Fruit fly (Drosophila melanogaster) whole organism, embryonic: Measurements from ENCODE around the gene Ire1.
A peak's percentile ranks its signal among the peaks of the same experiment; 100 is the strongest.

Experiments used
- Bgb ChIP-seq: fragments of 200-800 bp; sonication (Bioruptor generic); IDR thresholded peaks from 2 replicates; pipeline ENCODE4 v1.3.6; 2022; ENCODE audit warnings: missing biosample characterization, missing genetic modification characterization; ENCODE audit not compliant: partially characterized antibody
- CG14965 ChIP-seq: fragments of 200-800 bp; sonication (Bioruptor generic); optimal IDR thresholded peaks from 2 replicates; lab custom pipeline; 2016; ENCODE audit warnings: missing biosample characterization, missing genetic modification characterization, borderline replicate concordance
- CG15514 ChIP-seq: fragments of 200-800 bp; sonication (Bioruptor generic); optimal IDR thresholded peaks from 3 replicates; lab custom pipeline; 2017; ENCODE audit warnings: missing biosample characterization, missing genetic modification characterization, mild to moderate bottlenecking, moderate library complexity, missing genetic modification reagents
- CG15601 ChIP-seq: fragments of 200-800 bp; sonication (Bioruptor generic); optimal IDR thresholded peaks from 3 replicates; lab custom pipeline; 2019; ENCODE audit warnings: missing biosample characterization, mild to moderate bottlenecking, missing genetic modification characterization, moderate library complexity
- CG16815 ChIP-seq: fragments of 200-800 bp; sonication (Bioruptor generic); optimal IDR thresholded peaks from 3 replicates; lab custom pipeline; 2017; ENCODE audit warnings: missing biosample characterization, mild to moderate bottlenecking, missing genetic modification characterization
- CG17328 ChIP-seq: fragments of 200-800 bp; sonication (Bioruptor generic); IDR thresholded peaks from 2 replicates; pipeline ENCODE4 v1.3.6; 2022; ENCODE audit warnings: missing biosample characterization, missing genetic modification characterization
- CG17802 ChIP-seq: fragments of 200-800 bp; sonication (Bioruptor generic); optimal IDR thresholded peaks from 2 replicates; lab custom pipeline; 2018; ENCODE audit warnings: missing biosample characterization, mild to moderate bottlenecking, missing genetic modification characterization, moderate library complexity
- CG2116 ChIP-seq: fragments of 200-800 bp; sonication (Bioruptor generic); optimal IDR thresholded peaks from 3 replicates; lab custom pipeline; 2018; ENCODE audit warnings: missing biosample characterization, mild to moderate bottlenecking, missing genetic modification characterization
- CG3726 ChIP-seq: fragments of 200-800 bp; sonication (Bioruptor generic); IDR thresholded peaks from 3 replicates; pipeline ENCODE4, ENCODE4 v1.3.6; 2022; ENCODE audit warnings: missing biosample characterization, missing genetic modification characterization
- CG6791 ChIP-seq: fragments of 200-800 bp; sonication (Bioruptor generic); IDR thresholded peaks from 3 replicates; pipeline ENCODE4 v1.3.6; 2022; ENCODE audit warnings: missing biosample characterization, missing genetic modification characterization; ENCODE audit not compliant: partially characterized antibody
- CG8359 ChIP-seq: fragments of 200-800 bp; sonication (Bioruptor generic); optimal IDR thresholded peaks from 2 replicates; lab custom pipeline; 2017; ENCODE audit warnings: missing biosample characterization, mild to moderate bottlenecking, missing genetic modification characterization, borderline replicate concordance
- CG8388 ChIP-seq: fragments of 200-800 bp; sonication (Bioruptor generic); optimal IDR thresholded peaks from 2 replicates; lab custom pipeline; 2019; ENCODE audit warnings: missing biosample characterization, mild to moderate bottlenecking, missing genetic modification characterization, moderate library complexity
- CG9215 ChIP-seq: fragments of 200-800 bp; sonication (Bioruptor generic); IDR thresholded peaks from 2 replicates; pipeline ENCODE4 v1.3.6; 2022; ENCODE audit warnings: missing biosample characterization, missing genetic modification characterization
- CHES-1-like ChIP-seq: fragments of 200-800 bp; sonication (Bioruptor generic); optimal IDR thresholded peaks from 2 replicates; lab custom pipeline; 2016; ENCODE audit warnings: missing biosample characterization, missing genetic modification characterization
- D ChIP-seq, 2 experiments: fragments of 200-800 bp in 1 of 2; fragments of >200 bp in 1 of 2; sonication (Bioruptor generic) in 1 of 2; optimal IDR thresholded peaks; 2 replicates in 1 of 2; 3 replicates in 1 of 2; lab custom pipeline; 2017; ENCODE audit warnings: mild to moderate bottlenecking in 1 of 2, missing biosample characterization in 1 of 2, missing genetic modification characterization in 1 of 2, missing genetic modification reagents in 1 of 2
- Elba2 ChIP-seq: fragments of 200-800 bp; sonication (Bioruptor generic); optimal IDR thresholded peaks from 3 replicates; lab custom pipeline; 2016; ENCODE audit warnings: missing biosample characterization, missing genetic modification characterization
- Ets65A ChIP-seq: fragments of 200-800 bp; sonication (Bioruptor generic); peaks from one replicate; lab custom pipeline; 2016; ENCODE audit warnings: missing biosample characterization, missing genetic modification characterization
- Fer1 ChIP-seq: fragments of 200-800 bp; sonication (Bioruptor generic); optimal IDR thresholded peaks from 2 replicates; lab custom pipeline; 2017; ENCODE audit warnings: missing biosample characterization, mild to moderate bottlenecking, missing genetic modification characterization
- Neu2 ChIP-seq: fragments of 200-800 bp; sonication (Bioruptor generic); optimal IDR thresholded peaks from 3 replicates; lab custom pipeline; 2016; ENCODE audit warnings: missing biosample characterization, missing genetic modification characterization, borderline replicate concordance
- Sin3A ChIP-seq: fragments of >200 bp; optimal IDR thresholded peaks from 2 replicates; lab custom pipeline; 2018
- Spps ChIP-seq: fragments of 200-800 bp; sonication (Bioruptor generic); optimal IDR thresholded peaks from 2 replicates; lab custom pipeline; 2018; ENCODE audit warnings: missing biosample characterization, mild to moderate bottlenecking, missing genetic modification characterization
- ato ChIP-seq: fragments of 200-800 bp; sonication (Bioruptor generic); IDR thresholded peaks from 2 replicates; pipeline ENCODE4 v1.3.6; 2022; ENCODE audit warnings: missing biosample characterization, missing genetic modification characterization; ENCODE audit not compliant: partially characterized antibody
- disco-r ChIP-seq: fragments of 200-800 bp; sonication (Bioruptor generic); optimal IDR thresholded peaks from 2 replicates; lab custom pipeline; 2016; ENCODE audit warnings: missing biosample characterization, missing genetic modification characterization
- eve ChIP-seq, 2 experiments: fragments of >200 bp; optimal IDR thresholded peaks; 2 replicates each; lab custom pipeline; 2017; ENCODE audit warnings: missing biosample characterization in 2 of 2, missing genetic modification characterization in 2 of 2
- fu2 ChIP-seq: fragments of 200-800 bp; sonication (Bioruptor generic); optimal IDR thresholded peaks from 2 replicates; lab custom pipeline; 2016; ENCODE audit warnings: missing biosample characterization, missing genetic modification characterization
- gcm ChIP-seq: fragments of 200-800 bp; sonication (Bioruptor generic); optimal IDR thresholded peaks from 2 replicates; lab custom pipeline; 2019; ENCODE audit warnings: missing biosample characterization, mild to moderate bottlenecking, missing genetic modification characterization, moderate library complexity
- klu ChIP-seq: fragments of 200-800 bp; sonication (Bioruptor generic); IDR thresholded peaks from 2 replicates; pipeline ENCODE4 v1.3.6; 2022; ENCODE audit warnings: missing biosample characterization, missing genetic modification characterization
- maf-S ChIP-seq: fragments of 200-800 bp; sonication (Bioruptor generic); optimal IDR thresholded peaks from 2 replicates; lab custom pipeline; 2016; ENCODE audit warnings: missing biosample characterization, missing genetic modification characterization
- nmo ChIP-seq: fragments of 200-800 bp; sonication (Bioruptor generic); optimal IDR thresholded peaks from 2 replicates; lab custom pipeline; 2018; ENCODE audit warnings: missing biosample characterization, mild to moderate bottlenecking, missing genetic modification characterization, moderate library complexity
- odd ChIP-seq: fragments of 200-800 bp; sonication (Bioruptor generic); optimal IDR thresholded peaks from 2 replicates; lab custom pipeline; 2017; ENCODE audit warnings: missing biosample characterization, mild to moderate bottlenecking, missing genetic modification characterization
- pros ChIP-seq: fragments of 200-800 bp; sonication (Bioruptor generic); optimal IDR thresholded peaks from 3 replicates; lab custom pipeline; 2019; ENCODE audit warnings: missing biosample characterization, mild to moderate bottlenecking, missing genetic modification characterization, moderate library complexity
- repo ChIP-seq: fragments of 200-800 bp; sonication (Bioruptor generic); optimal IDR thresholded peaks from 2 replicates; lab custom pipeline; 2016; ENCODE audit warnings: missing biosample characterization, missing genetic modification characterization
- rib ChIP-seq: fragments of 200-800 bp; sonication (Bioruptor generic); IDR thresholded peaks from 2 replicates; pipeline ENCODE4 v1.3.6; 2022; ENCODE audit warnings: missing biosample characterization, missing genetic modification characterization
- row ChIP-seq: fragments of 200-800 bp; sonication (Bioruptor generic); IDR thresholded peaks from 3 replicates; pipeline ENCODE4 v1.3.6; 2022; ENCODE audit warnings: missing biosample characterization, missing genetic modification characterization
- sd ChIP-seq: fragments of 200-800 bp; sonication (Bioruptor generic); optimal IDR thresholded peaks from 3 replicates; lab custom pipeline; 2018; ENCODE audit warnings: missing biosample characterization, mild to moderate bottlenecking, missing genetic modification characterization, moderate library complexity
- sisA ChIP-seq: fragments of 200-800 bp; sonication (Bioruptor generic); IDR thresholded peaks from 2 replicates; pipeline ENCODE4 v1.3.6; 2022; ENCODE audit warnings: missing biosample characterization, missing genetic modification characterization
- sug ChIP-seq: fragments of 200-800 bp; optimal IDR thresholded peaks from 2 replicates; lab custom pipeline; 2019; ENCODE audit warnings: missing biosample characterization, mild to moderate bottlenecking, missing genetic modification characterization, moderate library complexity
- tgo ChIP-seq: fragments of 200-800 bp; sonication (Bioruptor generic); IDR thresholded peaks from 3 replicates; pipeline ENCODE4 v1.3.6; 2022; ENCODE audit warnings: missing biosample characterization, missing genetic modification characterization
- tin ChIP-seq: fragments of 200-800 bp; sonication (Bioruptor generic); optimal IDR thresholded peaks from 3 replicates; lab custom pipeline; 2016; ENCODE audit warnings: missing biosample characterization, missing genetic modification characterization
- tna ChIP-seq: fragments of 200-800 bp; sonication (Bioruptor generic); IDR thresholded peaks from 2 replicates; pipeline ENCODE4 v1.3.6; 2022; ENCODE audit warnings: missing biosample characterization, missing genetic modification characterization; ENCODE audit not compliant: partially characterized antibody
- trem ChIP-seq: fragments of 200-800 bp; optimal IDR thresholded peaks from 3 replicates; lab custom pipeline; 2019; ENCODE audit warnings: missing biosample characterization, mild to moderate bottlenecking, missing genetic modification characterization, moderate library complexity
- tx ChIP-seq: fragments of 200-800 bp; sonication (Bioruptor generic); optimal IDR thresholded peaks from 2 replicates; lab custom pipeline; 2016; ENCODE audit warnings: missing biosample characterization, missing genetic modification characterization
- unpg ChIP-seq: fragments of 200-800 bp; sonication (Bioruptor generic); optimal IDR thresholded peaks from 3 replicates; lab custom pipeline; 2018; ENCODE audit warnings: missing biosample characterization, mild to moderate bottlenecking, missing genetic modification characterization, moderate library complexity

Ire1 gene

dm6 chr3R:19820994-19821393 is 40.1 kb downstream of the Ire1 start (continued):
- TF ChIP-seq unpg (GFP tag; lab: Kevin White, UChicago) = peak; percentile 0
- no peak for TF ChIP-seq CG16815 (GFP tag; lab: Kevin White, UChicago)
- TF ChIP-seq Neu2 (GFP tag; lab: Kevin White, UChicago) = no peak
- no peak for TF ChIP-seq pros (GFP tag; lab: Kevin White, UChicago)
- no peak for TF ChIP-seq trem
- peak; percentile 23 for TF ChIP-seq nmo (GFP tag; lab: Kevin White, UChicago)
- TF ChIP-seq CG3726 (GFP tag; lab: Robert Waterston, UW) = no peak
- no peak for TF ChIP-seq gcm (GFP tag; lab: Kevin White, UChicago)
- TF ChIP-seq CG6791 (GFP tag; lab: Robert Waterston, UW) = no peak
- TF ChIP-seq CHES-1-like (GFP tag; lab: Kevin White, UChicago) = no peak
- no peak for TF ChIP-seq CG9215 (GFP tag; lab: Robert Waterston, UW)
- TF ChIP-seq ato (GFP tag; lab: Robert Waterston, UW) = no peak
- no peak for TF ChIP-seq sisA (GFP tag; lab: Robert Waterston, UW)
- no peak for TF ChIP-seq disco-r (GFP tag; lab: Kevin White, UChicago)
- TF ChIP-seq D (optimal IDR thresholded peaks at IDR 0.05; lab: Kevin White, UChicago) = no peak
- peak; percentile 4 for TF ChIP-seq D (GFP tag; optimal IDR thresholded peaks at IDR 0.05; lab: Kevin White, UChicago)
- no peak for TF ChIP-seq Spps (tag; lab: Kevin White, UChicago)
- no peak for TF ChIP-seq sd (tag; lab: Kevin White, UChicago)
- TF ChIP-seq CG15514 (GFP tag; lab: Kevin White, UChicago) = no peak

DNA sequence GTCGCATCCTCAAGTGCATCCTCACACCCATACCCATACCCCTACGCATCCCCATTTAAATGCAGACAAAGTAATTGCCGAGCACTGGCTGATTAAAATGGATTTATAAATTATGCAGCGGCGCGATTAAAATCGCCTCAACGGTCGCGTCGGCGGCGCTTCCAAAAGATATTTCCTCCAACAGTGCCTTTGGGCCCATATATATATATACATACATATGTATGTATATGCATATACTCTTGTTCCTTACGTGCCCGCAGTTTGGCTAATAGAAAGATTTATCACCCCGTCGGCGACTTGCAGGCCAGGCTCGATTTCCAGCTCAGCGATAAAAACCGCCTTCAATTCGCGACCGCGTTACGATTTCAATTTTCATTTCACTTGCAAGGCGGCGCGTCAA is 44.3 kb downstream of the Ire1 start:
- TF ChIP-seq CG8388 (GFP tag; lab: Kevin White, UChicago) = peak; percentile 34
- TF ChIP-seq CG2116 = no peak
- no peak for TF ChIP-seq maf-S (GFP tag; lab: Kevin White, UChicago)
- TF ChIP-seq CG8359 (GFP tag; lab: Kevin White, UChicago) = peak; percentile 96

dm6 chr3R:19813217-19813616 is 47.9 kb downstream of the Ire1 start:
- TF ChIP-seq CG17328 (GFP tag; lab: Robert Waterston, UW) (no peak), Bgb (GFP tag; lab: Robert Waterston, UW) (no peak), rib (no peak), tna (GFP tag; lab: Robert Waterston, UW) (no peak)

- TF ChIP-seq Ets65A (GFP tag; lab: Kevin White, UChicago) (peak; percentile 78), CG9215 (GFP tag; lab: Robert Waterston, UW) (no peak)
Measured at dm6 chr3R:19812472-19812871, 48.6 kb downstream of the Ire1 start.

DNA sequence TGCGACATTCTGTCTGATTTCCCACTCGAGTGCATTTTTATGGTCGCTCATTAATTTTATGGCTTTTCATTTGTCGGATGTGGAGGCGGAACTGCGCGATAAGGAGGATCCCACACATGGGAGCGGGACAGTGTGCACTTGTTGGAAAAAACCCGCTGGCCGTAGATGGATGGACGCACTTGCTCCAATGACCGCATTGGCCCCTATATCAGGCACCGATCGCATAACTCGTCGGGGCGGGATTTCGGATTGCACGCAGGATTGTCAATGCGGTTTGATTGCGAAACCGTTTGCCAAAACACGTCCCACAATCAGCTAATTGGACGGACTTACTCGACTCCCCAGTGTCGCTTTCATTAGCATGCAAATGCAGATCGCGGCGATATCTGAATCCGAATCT is 49.6 kb downstream of the Ire1 start:
- TF ChIP-seq tx (GFP tag; lab: Kevin White, UChicago) (no peak), klu (GFP tag; lab: Robert Waterston, UW) (no peak), tgo (GFP tag; lab: Robert Waterston, UW) (no peak), CG15601 (no peak), odd (GFP tag; lab: Kevin White, UChicago) (no peak), repo (no peak), Sin3A (no peak), CG17802 (no peak), sug (tag; lab: Kevin White, UChicago) (no peak), Fer1 (GFP tag; lab: Kevin White, UChicago) (no peak), Elba2 (no peak), eve (GFP tag; optimal IDR thresholded peaks at IDR 0.05; lab: Kevin White, UChicago) (no peak), row (GFP tag; lab: Robert Waterston, UW) (no peak), CG14965 (GFP tag; lab: Kevin White, UChicago) (no peak), fu2 (GFP tag; lab: Kevin White, UChicago) (no peak), tin (no peak)
